Worm (Caenorhabditis elegans): Measurements from ENCODE around the gene gspd-1.

DNA sequence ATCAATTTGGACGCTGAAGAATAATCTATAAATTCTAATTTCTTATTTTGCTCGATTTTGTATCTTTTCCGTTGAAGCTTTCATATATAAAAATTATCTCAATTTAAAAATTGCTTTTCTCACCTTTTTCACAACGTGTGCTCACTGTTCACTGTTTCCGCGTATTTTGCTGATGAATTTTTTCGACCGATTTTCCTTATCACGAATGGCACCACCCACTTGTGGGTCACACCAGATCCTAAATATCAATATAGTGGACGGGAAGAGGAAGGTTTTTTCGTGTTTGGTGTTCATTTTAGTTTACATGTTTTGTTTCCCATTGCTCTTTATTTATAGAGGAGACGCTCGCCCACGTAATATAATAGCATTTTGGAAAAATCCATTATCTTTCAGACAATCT lies 1.5 kb upstream of the gspd-1 start:
- TF ChIP-seq nfya-1 (tag; optimal IDR thresholded peaks at IDR 0.05; ENCODE audit: insufficient read depth) (no peak), jun-1 (tag; optimal IDR thresholded peaks at IDR 0.05) (no peak), mdl-1 (tag; optimal IDR thresholded peaks at IDR 0.05) (no peak), nhr-76 (tag; optimal IDR thresholded peaks at IDR 0.05) (no peak), fkh-10 (GFP tag; optimal IDR thresholded peaks at IDR 0.05) (no peak), unc-39 (tag; optimal IDR thresholded peaks at IDR 0.05) (no peak), lin-15B (tag; optimal IDR thresholded peaks at IDR 0.05) (no peak)

All from whole organism, L3 larva.